Worm (Caenorhabditis elegans): ENCODE results near the gene D2023.3.

- TF ChIP-seq F10B5.3 (tag; optimal IDR thresholded peaks at IDR 0.05) = no peak
- TF ChIP-seq nhr-77 (tag; optimal IDR thresholded peaks at IDR 0.05) = no peak
Measured at ce11 chrV:11826967-11827366, 15.1 kb upstream of the D2023.3 start, which contains the start of the genes mpst-1 and D2023.6.

Data from whole organism, L4 larva.